Fruit fly (Drosophila melanogaster) whole organism: ENCODE data around the gene mor.

ENCODE experiments used
- CG8478 ChIP-seq: fragments of >200 bp; optimal IDR thresholded peaks from 2 replicates; lab custom pipeline; 2018; ENCODE audit warnings: inconsistent platforms
- Dll ChIP-seq: fragments of >200 bp; optimal IDR thresholded peaks from 2 replicates; lab custom pipeline; 2017
- EcR ChIP-seq, 2 experiments: fragments of >200 bp; optimal IDR thresholded peaks; 2 replicates each; lab custom pipeline; 2017; ENCODE audit warnings: missing biosample characterization in 2 of 2, missing genetic modification characterization in 2 of 2, missing genetic modification reagents in 2 of 2
- pan ChIP-seq: fragments of >200 bp; optimal IDR thresholded peaks from 2 replicates; lab custom pipeline; 2017
- psq ChIP-seq: fragments of >200 bp; optimal IDR thresholded peaks from 2 replicates; lab custom pipeline; 2017
- usp ChIP-seq: fragments of >200 bp; optimal IDR thresholded peaks from 2 replicates; lab custom pipeline; 2017; ENCODE audit warnings: missing biosample characterization, missing genetic modification characterization, mixed read lengths

Gene mor

DNA sequence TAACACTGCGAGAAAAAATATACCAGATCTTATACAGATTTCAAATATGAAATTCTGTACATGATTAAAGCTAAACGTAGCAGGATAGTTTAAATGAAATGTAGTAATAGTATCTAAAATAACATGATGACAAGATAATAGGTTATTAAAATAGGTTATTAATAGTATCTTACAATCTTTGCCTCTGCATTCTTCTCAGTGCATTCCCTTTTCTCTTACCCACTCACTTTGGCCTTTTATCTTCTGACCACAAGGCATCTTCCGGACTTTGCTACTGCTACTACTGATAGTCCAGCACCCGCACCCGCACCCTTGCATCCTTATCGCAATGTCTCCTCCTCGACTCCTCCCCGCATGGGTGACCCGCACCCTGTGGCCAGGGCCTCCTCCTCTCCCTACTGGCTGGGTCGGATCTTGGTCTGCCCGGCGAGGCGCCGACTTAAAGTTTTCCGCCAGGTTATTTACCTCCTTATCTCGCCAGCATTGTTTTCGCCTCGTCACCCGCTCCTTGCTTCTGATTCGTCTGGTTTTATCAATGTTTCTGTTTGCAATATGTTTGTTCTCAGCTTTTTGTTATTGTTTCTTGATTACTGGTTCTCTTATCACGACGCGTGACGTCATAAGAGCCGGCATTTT lies 11.9 kb upstream of the mor start:
- TF ChIP-seq EcR (GFP tag; optimal IDR thresholded peaks at IDR 0.05; lab: Kevin White, UChicago) (peak in 1 of 2 experiments; percentile 80), psq (no peak), Dll (no peak), usp (GFP tag; lab: Kevin White, UChicago) (no peak), pan (lab: Kevin White, UChicago) (no peak)

DNA sequence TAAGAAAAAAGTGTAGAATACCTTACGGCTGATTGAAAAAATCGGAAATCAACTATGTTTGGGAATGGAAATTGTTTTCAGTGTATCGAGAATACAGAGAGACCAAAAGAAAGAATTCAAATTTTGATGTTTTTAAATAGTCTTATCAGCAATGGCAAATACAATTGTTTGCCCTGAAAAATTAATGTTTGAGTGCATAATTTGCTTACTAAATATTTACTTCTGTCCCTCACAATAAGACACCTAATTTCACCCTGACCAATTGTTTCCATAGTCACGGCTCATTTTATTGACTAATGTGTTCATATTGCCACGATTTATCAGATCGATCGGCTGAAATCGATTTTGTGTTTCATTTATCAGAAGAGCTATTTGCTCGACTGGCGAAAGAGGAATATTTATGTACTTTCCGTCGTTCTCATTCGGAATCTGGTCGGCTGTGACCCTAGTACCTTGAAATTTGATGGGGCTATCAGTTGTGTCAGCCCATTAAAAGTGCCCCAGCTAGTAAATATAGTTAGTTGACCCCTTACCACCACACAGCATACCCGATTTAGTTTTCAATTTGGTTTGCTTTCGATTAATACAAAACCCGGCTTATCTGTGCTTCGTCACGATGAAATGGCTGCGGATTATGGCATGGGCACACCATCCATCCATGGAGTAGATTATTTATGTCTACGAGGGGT lies 11.0 kb upstream of the mor start:
- TF ChIP-seq EcR (GFP tag; optimal IDR thresholded peaks at IDR 0.05; lab: Kevin White, UChicago) (no peak), CG8478 (no peak), pan (lab: Kevin White, UChicago) (no peak), psq (no peak), Dll (no peak), usp (GFP tag; lab: Kevin White, UChicago) (no peak)

DNA sequence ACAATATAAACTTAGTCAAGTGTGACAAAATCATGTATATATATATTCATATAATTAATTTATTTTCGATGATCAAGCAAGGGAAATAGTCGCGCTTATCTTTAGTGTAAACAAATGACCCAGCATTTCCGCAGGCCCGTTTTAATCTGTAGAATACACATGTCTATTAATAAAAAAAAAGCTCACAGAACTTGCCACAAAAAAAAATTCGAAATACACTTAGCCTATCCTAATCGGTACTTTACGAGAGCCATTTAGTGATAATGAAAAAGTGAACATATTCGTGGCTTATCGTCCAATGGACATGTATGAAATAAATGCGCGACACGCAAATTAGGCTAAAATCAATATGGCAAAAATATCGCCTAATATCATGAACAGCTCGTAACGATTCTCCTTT lies 2.5 kb upstream of the mor start:
- TF ChIP-seq EcR (GFP tag; optimal IDR thresholded peaks at IDR 0.05; lab: Kevin White, UChicago) (no peak), pan (lab: Kevin White, UChicago) (no peak), usp (GFP tag; lab: Kevin White, UChicago) (no peak), psq (no peak), CG8478 (no peak)

DNA sequence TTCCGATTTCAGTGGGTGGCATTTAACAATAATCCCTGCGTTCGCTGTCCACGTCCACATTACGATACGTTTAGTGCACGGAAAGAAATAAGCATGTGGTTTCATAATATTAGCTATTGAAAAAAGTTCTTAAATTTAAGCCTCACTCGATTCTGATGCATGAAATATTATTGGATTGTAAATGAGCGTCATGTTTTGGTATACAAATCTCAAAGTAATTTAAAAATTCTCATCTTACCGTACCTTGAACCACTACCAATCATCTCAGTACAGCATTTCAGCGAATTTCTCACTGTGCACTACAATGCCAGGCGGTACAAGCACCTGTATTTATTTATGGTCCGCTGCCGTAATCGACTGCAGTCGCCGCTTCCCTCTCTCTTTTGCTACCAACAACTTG lies 1.5 kb upstream of the mor start:
- TF ChIP-seq pan (lab: Kevin White, UChicago), result no peak

DNA sequence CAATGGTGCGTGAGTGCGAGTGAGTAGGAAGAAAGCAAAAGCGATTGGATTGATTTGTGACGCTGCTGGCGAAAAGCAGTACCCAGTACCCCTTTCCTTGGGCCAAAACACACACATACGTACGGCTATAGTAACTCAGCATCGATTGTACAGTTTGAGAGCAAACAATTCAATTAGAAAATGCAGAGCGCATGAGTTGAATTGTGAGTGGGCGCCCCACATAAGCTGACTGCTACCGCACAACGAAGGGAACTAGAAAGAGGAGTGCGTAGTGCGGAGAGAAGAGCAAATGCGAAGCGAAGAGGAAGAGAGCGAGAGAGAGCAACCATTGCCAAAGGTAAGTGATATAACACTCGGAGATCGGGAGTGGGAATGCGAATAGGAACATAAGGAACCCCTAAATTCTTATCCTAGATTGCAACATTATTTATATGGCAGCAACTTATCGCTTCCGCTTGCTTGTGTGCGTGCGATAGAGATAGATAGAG lies 819 bp upstream of the mor start:
- no peak for TF ChIP-seq psq
- no peak for TF ChIP-seq EcR (GFP tag; optimal IDR thresholded peaks at IDR 0.05; lab: Kevin White, UChicago)

DNA sequence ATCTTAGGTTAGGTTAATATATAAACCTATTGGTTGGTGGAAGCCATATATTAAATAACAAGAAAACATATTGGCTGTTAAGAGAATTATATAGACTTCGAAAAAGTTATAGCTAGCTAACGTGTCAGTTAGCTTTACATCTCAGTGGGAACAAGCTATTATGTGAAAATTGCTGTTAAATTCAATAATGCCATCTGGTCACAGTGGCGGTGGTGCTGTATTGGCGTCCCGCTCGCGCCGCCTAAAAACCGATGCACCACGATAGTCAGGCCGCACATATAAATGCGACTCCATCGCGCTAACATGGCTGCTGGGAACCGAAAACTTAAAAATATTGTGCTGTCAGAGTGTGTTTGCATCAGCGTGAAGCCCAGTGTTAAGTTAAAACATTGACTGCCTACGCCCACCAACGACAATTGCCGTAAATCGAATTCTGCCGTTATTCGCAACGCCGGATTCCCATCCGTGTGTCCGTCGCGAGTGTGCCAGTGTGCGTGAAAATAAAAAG lies 320 bp upstream of the mor start, which contains the start of gene Hel89B:
Hel89B (plus strand) TSS at position 320 of the 508 bp plus-strand sequence.
- TF ChIP-seq pan (lab: Kevin White, UChicago), result no peak
- no peak for TF ChIP-seq CG8478
- TF ChIP-seq Dll, result no peak
- no peak for TF ChIP-seq psq
- TF ChIP-seq usp (GFP tag; lab: Kevin White, UChicago), result no peak
- TF ChIP-seq EcR (GFP tag; optimal IDR thresholded peaks at IDR 0.05; lab: Kevin White, UChicago), result no peak

DNA sequence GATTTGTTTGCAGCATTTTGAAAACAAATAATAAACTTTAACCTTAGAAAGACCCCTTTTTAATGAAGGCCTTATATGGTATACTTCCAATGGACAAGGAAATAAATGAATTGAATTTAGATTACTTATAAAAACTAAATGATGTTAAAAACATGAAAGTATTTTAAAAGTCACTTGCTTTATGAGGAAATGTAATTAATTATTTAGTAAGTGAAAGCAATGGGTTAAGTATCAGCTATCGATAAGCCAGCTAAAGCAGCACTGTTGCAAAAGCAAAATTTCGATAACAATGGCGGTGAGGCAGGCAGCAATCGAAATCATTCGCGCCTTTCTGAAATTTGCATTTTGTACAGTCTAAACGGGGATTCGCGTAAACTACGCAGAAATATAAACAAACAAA lies 7.5 kb downstream of the mor start, which contains the start of the genes CG32856 and Rbf2:
CG32856 (minus strand) TSS at position 183 of the 400 bp plus-strand sequence.
Rbf2 (plus strand) TSS at position 278 of the 400 bp plus-strand sequence.
- TF ChIP-seq CG8478 (no peak), pan (lab: Kevin White, UChicago) (no peak), psq (no peak), EcR (GFP tag; optimal IDR thresholded peaks at IDR 0.05; lab: Kevin White, UChicago) (no peak), usp (GFP tag; lab: Kevin White, UChicago) (no peak), Dll (no peak)

DNA sequence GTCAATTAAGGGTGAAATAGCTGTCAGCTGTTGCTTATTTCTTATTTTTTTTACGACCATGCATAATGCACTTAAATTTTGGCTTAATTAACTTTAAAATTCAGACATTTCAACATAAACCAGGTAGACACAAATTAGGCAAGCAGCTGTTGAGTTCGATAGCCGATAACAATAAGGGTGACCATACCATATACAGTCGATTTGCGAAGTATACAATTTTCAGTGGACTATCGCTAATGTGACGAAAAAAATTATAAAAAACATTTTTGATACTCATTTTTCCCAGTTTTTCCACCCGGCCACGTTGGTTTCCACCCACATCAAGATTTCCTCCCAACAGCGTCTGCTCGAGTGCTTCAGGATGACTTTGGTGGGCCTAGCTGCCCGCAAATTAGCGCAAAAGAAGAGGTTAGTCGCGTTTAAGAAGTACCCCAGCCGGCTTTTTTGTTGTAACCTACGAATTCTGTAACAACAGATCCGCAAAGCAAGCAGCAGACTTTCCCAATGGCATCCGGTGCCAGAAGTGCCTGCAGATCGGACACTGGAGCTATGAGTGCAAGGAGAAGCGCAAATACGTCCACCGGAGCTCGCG lies 8.9 kb downstream of the mor start, which contains the start of the genes CG4287 and CG5516:
CG4287 (minus strand) TSS at position 178 of the 592 bp plus-strand sequence.
CG5516 (plus strand) TSS at position 195 of the 592 bp plus-strand sequence.
- TF ChIP-seq psq, result no peak
- TF ChIP-seq pan (lab: Kevin White, UChicago), result no peak
- TF ChIP-seq Dll, result no peak
- no peak for TF ChIP-seq CG8478

DNA sequence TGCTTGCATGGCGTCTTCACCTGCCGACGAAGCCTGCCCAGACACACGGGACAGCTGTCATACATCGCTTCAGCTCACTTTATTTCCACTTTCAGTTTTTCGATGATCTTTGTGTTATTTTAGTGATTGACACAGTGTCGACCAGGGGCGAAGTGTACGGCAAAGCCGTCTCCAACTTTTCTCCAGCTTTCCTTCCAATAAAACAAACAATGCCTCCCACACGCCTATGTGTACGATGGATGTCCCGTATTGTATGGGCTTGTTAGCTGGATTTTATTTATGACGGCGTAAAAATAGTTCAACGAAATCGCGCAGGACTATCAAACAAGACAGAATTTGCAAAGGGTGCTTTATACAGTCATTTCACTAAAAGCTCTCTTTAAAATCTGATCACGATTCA lies 21.9 kb downstream of the mor start, which contains the start of the genes CG31088 and CG46383:
CG31088 (minus strand) TSS at position 101 of the 400 bp plus-strand sequence.
CG46383 (minus strand) TSS at position 101 of the 400 bp plus-strand sequence.
- TF ChIP-seq CG8478 (no peak), Dll (no peak), usp (GFP tag; lab: Kevin White, UChicago) (no peak), EcR (GFP tag; optimal IDR thresholded peaks at IDR 0.05; lab: Kevin White, UChicago) (no peak), pan (lab: Kevin White, UChicago) (no peak), psq (no peak)

DNA sequence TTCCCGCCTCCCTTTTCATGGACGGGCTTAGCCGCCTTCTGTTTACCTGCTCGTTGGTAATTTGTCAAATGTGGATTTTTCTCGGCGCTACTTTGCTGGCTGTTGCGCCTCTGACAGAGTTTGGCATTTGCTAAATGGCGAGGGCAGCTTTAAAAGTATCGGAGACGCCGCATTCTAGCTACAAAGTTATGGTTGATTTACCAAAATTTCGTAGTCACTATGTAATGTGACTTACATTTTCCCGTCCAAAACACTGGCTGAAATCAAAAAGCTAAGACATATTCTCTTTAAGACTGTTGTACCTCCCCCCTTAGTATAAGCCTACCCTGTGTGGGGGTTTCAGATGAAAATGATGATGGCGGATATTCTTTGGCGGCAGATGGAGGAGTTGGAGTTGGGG lies 25.1 kb downstream of the mor start:
- TF ChIP-seq usp (GFP tag; lab: Kevin White, UChicago) (no peak), CG8478 (no peak), pan (lab: Kevin White, UChicago) (no peak), EcR (GFP tag; optimal IDR thresholded peaks at IDR 0.05; lab: Kevin White, UChicago) (no peak), Dll (no peak), psq (no peak)

DNA sequence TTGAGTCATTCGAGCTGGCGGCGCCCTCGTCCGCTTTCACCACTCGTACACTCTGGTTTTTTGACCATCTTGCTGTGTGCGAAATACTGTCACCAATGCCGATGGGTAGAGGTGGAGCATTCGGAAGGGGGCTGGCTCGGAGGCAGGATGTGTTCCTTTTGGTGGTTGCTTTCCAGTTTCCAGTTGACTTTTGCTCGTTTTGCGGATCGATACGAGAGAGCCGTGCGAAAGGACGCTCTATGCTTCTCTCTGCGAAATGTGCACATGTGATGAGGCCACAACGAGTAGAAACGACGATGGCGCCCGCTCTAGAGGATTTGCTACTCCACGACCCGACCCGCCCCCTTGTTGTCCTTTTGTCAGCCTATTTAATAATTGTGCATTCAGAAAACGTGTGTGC lies 35.0 kb downstream of the mor start:
- TF ChIP-seq usp (GFP tag; lab: Kevin White, UChicago) (no peak), pan (lab: Kevin White, UChicago) (no peak), EcR (GFP tag; optimal IDR thresholded peaks at IDR 0.05; lab: Kevin White, UChicago) (no peak), Dll (peak; percentile 2), CG8478 (no peak), psq (no peak)

DNA sequence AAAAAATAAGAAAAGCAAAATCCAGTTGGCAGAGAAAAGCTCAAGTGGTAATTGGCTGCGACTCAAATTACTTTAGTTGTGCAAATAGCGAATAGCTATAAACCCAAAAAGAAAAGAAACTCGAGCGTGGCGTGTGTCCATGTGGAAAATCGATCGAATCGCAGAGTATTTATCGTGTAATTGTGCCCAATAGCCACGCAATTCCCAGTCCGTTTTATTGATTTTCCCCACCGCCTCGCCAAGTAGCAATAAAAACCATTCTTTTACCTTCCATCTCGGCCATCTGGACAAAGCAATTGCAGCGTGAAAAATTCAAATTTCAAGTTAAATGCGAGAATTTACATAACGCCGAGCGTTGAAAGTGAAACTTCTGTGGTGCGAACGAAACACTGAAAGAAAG lies 37.2 kb downstream of the mor start:
- TF ChIP-seq EcR (GFP tag; optimal IDR thresholded peaks at IDR 0.05; lab: Kevin White, UChicago) (no peak), usp (GFP tag; lab: Kevin White, UChicago) (no peak), psq (no peak), pan (lab: Kevin White, UChicago) (no peak), CG8478 (no peak), Dll (no peak)
